Worm (Caenorhabditis elegans) whole organism, midembryonic: Measurements from ENCODE around the gene cup-16.

ENCODE experiments used
- T22C8.4 ChIP-seq: fragments of 200-800 bp; sonication (Bioruptor generic); IDR thresholded peaks from 2 replicates; pipeline ENCODE4 v1.3.6; 2022; ENCODE audit warnings: missing genetic modification characterization, missing compliant biosample characterization
- cog-1 ChIP-seq: sonication (generic microtip); optimal IDR thresholded peaks from 2 replicates; lab custom pipeline; 2016; ENCODE audit warnings: missing genetic modification characterization, missing compliant biosample characterization
- flt-1 ChIP-seq: fragments of 200-800 bp; sonication (Bioruptor generic); IDR thresholded peaks from 2 replicates; pipeline ENCODE4 v1.3.6; 2022; ENCODE audit warnings: missing genetic modification characterization, missing compliant biosample characterization
- klf-2 ChIP-seq: fragments of 200-800 bp; sonication (Bioruptor generic); conservative IDR thresholded peaks from 2 replicates; pipeline ENCODE4 v1.3.6; 2022; ENCODE audit warnings: missing genetic modification reagents, missing genetic modification characterization, missing compliant biosample characterization
- med-1 ChIP-seq: sonication (generic microtip); optimal IDR thresholded peaks from 2 replicates; lab custom pipeline; 2017; ENCODE audit warnings: missing genetic modification characterization, mild to moderate bottlenecking, missing compliant biosample characterization, antibody characterized with exemption, missing genetic modification reagents; ENCODE audit not compliant: insufficient read depth
- ref-1 ChIP-seq: fragments of 200-800 bp; sonication (Bioruptor generic); conservative IDR thresholded peaks from 2 replicates; pipeline ENCODE4 v1.3.6; 2022; ENCODE audit warnings: missing genetic modification reagents, missing genetic modification characterization, missing compliant biosample characterization
- tab-1 ChIP-seq: fragments of 200-800 bp; sonication (Bioruptor generic); IDR thresholded peaks from 2 replicates; pipeline ENCODE4 v1.3.6; 2022; ENCODE audit warnings: missing genetic modification characterization, missing compliant biosample characterization
- ztf-23 ChIP-seq: fragments of 200-800 bp; sonication (Bioruptor generic); IDR thresholded peaks from 2 replicates; pipeline ENCODE4 v1.3.6; 2022; ENCODE audit warnings: missing genetic modification reagents, missing genetic modification characterization, missing compliant biosample characterization
- ztf-29 ChIP-seq: fragments of 200-800 bp; sonication (Bioruptor generic); IDR thresholded peaks from 2 replicates; pipeline ENCODE4 v1.3.6; 2022; ENCODE audit warnings: missing genetic modification reagents, missing genetic modification characterization, missing compliant biosample characterization

Gene cup-16

DNA sequence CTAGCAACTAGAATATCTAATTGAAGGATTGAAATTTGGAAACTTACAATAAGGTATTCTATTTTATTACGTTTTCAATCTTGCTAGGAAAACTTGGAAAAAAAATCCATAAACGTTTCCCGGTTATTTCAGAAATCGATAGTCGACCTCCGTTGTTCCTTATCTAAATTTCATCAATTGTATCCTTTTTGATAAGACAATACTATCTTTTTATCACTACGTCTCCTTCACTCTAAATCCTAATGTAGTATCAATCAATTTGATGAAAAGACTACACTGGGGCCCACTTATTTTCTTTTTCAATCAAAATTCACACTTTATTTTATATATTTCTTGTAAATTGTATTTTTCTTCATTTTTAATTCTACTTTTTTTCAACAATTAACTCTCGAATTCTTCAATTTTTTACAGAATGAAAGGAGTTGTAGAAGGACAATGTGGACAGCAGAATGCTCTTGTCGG lies 2.5 kb upstream of the cup-16 start, which contains the start of gene prx-5:
Gene prx-5 (plus strand): TSS at position 412 of the 462 bp plus-strand sequence.
- TF ChIP-seq tab-1 = no peak
- no peak for TF ChIP-seq med-1 (GFP tag; lab: Kevin White, UChicago)
- TF ChIP-seq flt-1 (GFP tag; lab: Robert Waterston, UW) = no peak
- TF ChIP-seq cog-1 (tag; lab: Kevin White, UChicago) = no peak
- TF ChIP-seq ztf-23 (GFP tag; lab: Robert Waterston, UW) = no peak
- TF ChIP-seq klf-2 (GFP tag; lab: Robert Waterston, UW) = no peak
- no peak for TF ChIP-seq ztf-29
- TF ChIP-seq T22C8.4 (GFP tag; lab: Robert Waterston, UW) = no peak
- TF ChIP-seq ref-1 (GFP tag; lab: Robert Waterston, UW) = no peak

DNA sequence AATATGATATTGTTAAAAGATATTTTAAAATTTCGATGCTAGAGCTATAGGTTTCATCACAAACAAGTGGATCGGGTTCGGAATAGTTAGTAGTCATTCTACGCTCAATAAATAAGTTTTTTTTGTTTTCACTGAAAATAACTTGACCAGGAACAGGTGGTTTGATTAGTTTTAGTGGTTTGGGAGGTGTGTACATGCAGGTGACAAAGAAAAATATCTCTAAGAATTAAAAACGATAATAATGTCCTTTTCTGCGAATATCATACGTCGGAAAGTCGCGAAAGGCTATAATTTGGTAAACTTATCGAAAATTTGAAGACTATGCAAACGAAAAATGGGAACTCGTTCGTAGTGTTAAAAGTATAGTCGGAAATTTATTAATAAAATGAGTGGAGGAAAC lies 3.4 kb downstream of the cup-16 start, which contains the start of gene srg-15:
Gene srg-15 (minus strand): TSS at position 101 of the 400 bp plus-strand sequence.
- TF ChIP-seq klf-2 (GFP tag; lab: Robert Waterston, UW) (no peak), cog-1 (tag; lab: Kevin White, UChicago) (no peak), med-1 (GFP tag; lab: Kevin White, UChicago) (no peak), T22C8.4 (GFP tag; lab: Robert Waterston, UW) (no peak), ztf-23 (GFP tag; lab: Robert Waterston, UW) (no peak), flt-1 (GFP tag; lab: Robert Waterston, UW) (no peak), ref-1 (GFP tag; lab: Robert Waterston, UW) (no peak), tab-1 (no peak), ztf-29 (no peak)

- no peak for TF ChIP-seq flt-1 (GFP tag; lab: Robert Waterston, UW)
- no peak for TF ChIP-seq cog-1 (tag; lab: Kevin White, UChicago)
- TF ChIP-seq T22C8.4 (GFP tag; lab: Robert Waterston, UW) = no peak
Measured at ce11 chrII:8714913-8715447, 8.0 kb downstream of the cup-16 start, which contains the start of the genes rab-21 and T01B7.13. rab-21 (minus strand) TSS chrII:8715013. T01B7.13 (plus strand) TSS chrII:8715397.

DNA sequence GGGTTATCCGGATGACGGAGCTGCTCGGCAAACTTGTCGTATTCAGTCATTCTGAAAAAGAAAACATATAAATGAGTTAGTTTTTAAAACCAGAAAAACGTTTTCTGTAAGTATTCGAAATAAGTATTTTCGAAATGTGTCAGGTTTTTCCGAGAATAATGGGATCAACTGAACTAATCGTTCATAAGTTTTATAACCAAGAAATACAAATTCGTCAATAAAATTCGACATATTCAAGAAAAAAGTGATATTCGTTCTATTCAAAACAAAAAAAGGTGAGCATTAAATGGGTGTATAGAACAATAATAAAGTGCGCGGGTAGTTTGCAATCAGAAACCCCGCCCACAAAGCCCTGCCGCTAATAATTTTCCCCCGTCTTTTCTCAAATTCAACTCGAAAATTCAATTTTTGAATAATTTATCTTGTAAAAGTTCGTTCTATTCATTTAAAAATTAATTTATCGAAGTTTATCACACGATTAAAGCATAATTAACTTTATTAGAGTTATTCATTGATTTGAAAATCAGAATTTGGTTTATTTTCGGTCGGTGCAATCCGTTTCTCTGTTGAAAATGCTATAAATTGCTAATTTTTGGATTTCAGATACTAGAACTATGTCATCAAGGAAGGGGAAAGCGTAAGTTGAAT lies 9.4 kb downstream of the cup-16 start, which contains the start of the genes cyn-11 and T01B7.5:
Gene cyn-11 (minus strand): TSS at position 51 of the 648 bp plus-strand sequence.
Gene T01B7.5 (plus strand): TSS at position 598 of the 648 bp plus-strand sequence.
- no peak for TF ChIP-seq T22C8.4 (GFP tag; lab: Robert Waterston, UW)
- no peak for TF ChIP-seq tab-1
- TF ChIP-seq ref-1 (GFP tag; lab: Robert Waterston, UW) = no peak
- no peak for TF ChIP-seq klf-2 (GFP tag; lab: Robert Waterston, UW)
- TF ChIP-seq ztf-23 (GFP tag; lab: Robert Waterston, UW) = peak; percentile 81
- peak; percentile 10 for TF ChIP-seq cog-1 (tag; lab: Kevin White, UChicago)
- peak; percentile 46 for TF ChIP-seq med-1 (GFP tag; lab: Kevin White, UChicago)
- no peak for TF ChIP-seq ztf-29
- peak; percentile 37 for TF ChIP-seq flt-1 (GFP tag; lab: Robert Waterston, UW)

DNA sequence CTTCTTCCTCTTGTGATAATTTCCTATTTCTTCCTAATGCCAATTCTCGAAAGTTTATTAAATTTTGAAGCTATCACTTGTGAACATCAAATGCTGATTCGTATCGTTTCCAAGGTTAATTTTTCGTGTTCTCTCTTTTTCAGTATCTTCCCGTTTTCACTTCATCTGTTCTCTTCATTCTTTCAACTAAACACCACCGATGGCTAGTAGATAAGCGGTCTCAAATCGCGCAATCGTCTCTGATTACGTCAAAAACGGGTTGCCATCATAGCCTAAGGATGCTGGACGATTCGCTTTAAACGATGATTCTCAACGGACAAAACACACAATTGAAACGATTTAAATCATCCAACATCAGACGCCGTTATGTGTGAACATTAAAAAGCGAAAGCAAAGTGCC lies 10.6 kb downstream of the cup-16 start:
- no peak for TF ChIP-seq T22C8.4 (GFP tag; lab: Robert Waterston, UW)
- no peak for TF ChIP-seq ztf-23 (GFP tag; lab: Robert Waterston, UW)
- TF ChIP-seq ref-1 (GFP tag; lab: Robert Waterston, UW) = no peak
- no peak for TF ChIP-seq ztf-29
- no peak for TF ChIP-seq tab-1
- TF ChIP-seq klf-2 (GFP tag; lab: Robert Waterston, UW) = no peak
- no peak for TF ChIP-seq med-1 (GFP tag; lab: Kevin White, UChicago)
- no peak for TF ChIP-seq flt-1 (GFP tag; lab: Robert Waterston, UW)
- no peak for TF ChIP-seq cog-1 (tag; lab: Kevin White, UChicago)

DNA sequence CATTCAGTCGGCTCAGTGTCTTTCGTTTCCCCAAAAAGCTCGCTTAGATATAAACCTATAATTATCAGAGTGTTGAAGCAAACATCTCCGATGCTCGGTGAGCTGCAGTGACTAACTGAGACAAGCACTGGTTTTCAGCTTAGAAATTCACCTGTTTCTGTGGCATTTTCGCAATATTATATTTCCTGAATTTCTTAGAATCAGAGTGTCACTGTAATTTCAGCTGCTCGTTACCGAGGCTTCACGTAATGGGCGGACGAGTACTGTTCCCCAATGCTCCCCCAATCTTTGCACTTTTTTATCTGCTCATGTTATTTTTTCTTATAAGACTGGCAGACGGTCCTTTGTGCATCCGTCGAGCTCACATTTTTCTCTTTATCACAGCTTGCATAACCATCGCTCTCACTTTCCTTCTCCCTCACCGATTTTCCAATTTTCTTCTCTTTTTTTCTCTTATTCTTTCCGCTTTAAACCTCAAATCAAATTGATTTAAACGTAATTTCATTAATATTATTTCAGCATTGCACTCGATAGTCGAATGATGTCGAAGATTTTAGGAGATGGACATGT lies 15.1 kb downstream of the cup-16 start, which contains the start of gene trcs-2:
Gene trcs-2 (plus strand): TSS at position 520 of the 570 bp plus-strand sequence.
- TF ChIP-seq tab-1 = no peak
- no peak for TF ChIP-seq T22C8.4 (GFP tag; lab: Robert Waterston, UW)
- no peak for TF ChIP-seq ztf-29
- TF ChIP-seq klf-2 (GFP tag; lab: Robert Waterston, UW) = no peak
- no peak for TF ChIP-seq flt-1 (GFP tag; lab: Robert Waterston, UW)
- no peak for TF ChIP-seq ref-1 (GFP tag; lab: Robert Waterston, UW)
- no peak for TF ChIP-seq ztf-23 (GFP tag; lab: Robert Waterston, UW)
- no peak for TF ChIP-seq med-1 (GFP tag; lab: Kevin White, UChicago)
- no peak for TF ChIP-seq cog-1 (tag; lab: Kevin White, UChicago)

ce11 chrII:8726700-8727099 lies 19.7 kb downstream of the cup-16 start, which contains the start of gene T01B7.9:
T01B7.9 (minus strand) TSS chrII:8726800.
- no peak for TF ChIP-seq tab-1
- TF ChIP-seq ref-1 (GFP tag; lab: Robert Waterston, UW) = no peak
- TF ChIP-seq cog-1 (tag; lab: Kevin White, UChicago) = no peak
- TF ChIP-seq klf-2 (GFP tag; lab: Robert Waterston, UW) = no peak
- no peak for TF ChIP-seq med-1 (GFP tag; lab: Kevin White, UChicago)
- TF ChIP-seq ztf-23 (GFP tag; lab: Robert Waterston, UW) = no peak
- TF ChIP-seq ztf-29 = no peak
- TF ChIP-seq T22C8.4 (GFP tag; lab: Robert Waterston, UW) = no peak
- no peak for TF ChIP-seq flt-1 (GFP tag; lab: Robert Waterston, UW)

- TF ChIP-seq cog-1 (tag; lab: Kevin White, UChicago) (no peak), tab-1 (no peak)
Measured at ce11 chrII:8730281-8730680, 23.3 kb downstream of the cup-16 start.
